Worm (Caenorhabditis elegans) whole organism, L3 larva: ENCODE measurements around the gene Y70C5B.2.

Source experiments
- ama-1 ChIP-seq: fragments of 150-350 bp; optimal IDR thresholded peaks from 2 replicates; lab custom pipeline; 2018
- egl-27 ChIP-seq: sonication (generic microtip); optimal IDR thresholded peaks from 4 replicates; lab custom pipeline; 2017; ENCODE audit warnings: missing biosample characterization, missing genetic modification reagents, missing genetic modification characterization
- fkh-10 ChIP-seq: sonication (generic microtip); optimal IDR thresholded peaks from 2 replicates; lab custom pipeline; 2017; ENCODE audit warnings: missing biosample characterization, missing genetic modification reagents, missing genetic modification characterization
- jun-1 ChIP-seq: fragments of 150-350 bp; optimal IDR thresholded peaks from 2 replicates; lab custom pipeline; 2014; ENCODE audit warnings: missing biosample characterization, missing genetic modification reagents, missing genetic modification characterization
- nhr-12 ChIP-seq: fragments of 150-350 bp; optimal IDR thresholded peaks from 2 replicates; lab custom pipeline; 2014; ENCODE audit warnings: missing biosample characterization, missing genetic modification characterization
- nhr-28 ChIP-seq: fragments of 150-350 bp; optimal IDR thresholded peaks from 2 replicates; lab custom pipeline; 2014; ENCODE audit warnings: missing biosample characterization, missing genetic modification characterization

ce11 chrV:16621894-16622293 is 38.8 kb downstream of the Y70C5B.2 start:
- TF ChIP-seq jun-1 (no peak), nhr-28 (no peak), ama-1 (no peak), egl-27 (tag; lab: Kevin White, UChicago) (no peak), nhr-12 (tag; lab: Kevin White, UChicago) (no peak), fkh-10 (GFP tag; lab: Kevin White, UChicago) (no peak)
